Fruit fly (Drosophila melanogaster): ENCODE results near the gene oaf.

Gene oaf

dm6 chr2L:2450723-2451379, 41.9 kb upstream of the oaf start:
- TF ChIP-seq Ravus (GFP tag; IDR thresholded peaks at IDR 0.05) (no peak), dm (GFP tag; optimal IDR thresholded peaks at IDR 0.05) (no peak), CG15514 (GFP tag; optimal IDR thresholded peaks at IDR 0.05) (peak; percentile 18), Hr39 (optimal IDR thresholded peaks at IDR 0.05) (no peak), CG10979 (tag; optimal IDR thresholded peaks at IDR 0.05) (no peak), gcm (GFP tag; optimal IDR thresholded peaks at IDR 0.05) (no peak), Drgx (GFP tag; IDR thresholded peaks at IDR 0.05) (peak; percentile 41; the same call in 1 of the 2 replicates), Atf3 (GFP tag; optimal IDR thresholded peaks at IDR 0.05) (no peak), Lpt (GFP tag; optimal IDR thresholded peaks at IDR 0.05) (no peak), CTCF (GFP tag; optimal IDR thresholded peaks at IDR 0.05) (no peak), maf-S (GFP tag; optimal IDR thresholded peaks at IDR 0.05) (no peak), phol (tag; optimal IDR thresholded peaks at IDR 0.05) (no peak), HLH4C (GFP tag; IDR thresholded peaks at IDR 0.05; ENCODE audit: partially characterized antibody) (no peak), gce (GFP tag; IDR thresholded peaks at IDR 0.05) (no peak), CG9609 (GFP tag; optimal IDR thresholded peaks at IDR 0.05) (no peak), bigmax (GFP tag; optimal IDR thresholded peaks at IDR 0.05) (no peak), tgo (GFP tag; IDR thresholded peaks at IDR 0.05) (no peak; the same call in 2 of the 3 replicates), CG10543 (GFP tag; optimal IDR thresholded peaks at IDR 0.05) (peak; percentile 40), Bteb2 (GFP tag; optimal IDR thresholded peaks at IDR 0.05) (no peak), CG17568 (GFP tag; optimal IDR thresholded peaks at IDR 0.05) (no peak), Deaf1 (tag; optimal IDR thresholded peaks at IDR 0.05) (peak; percentile 98), Myb (GFP tag; optimal IDR thresholded peaks at IDR 0.05) (no peak), CG6791 (GFP tag; IDR thresholded peaks at IDR 0.05; ENCODE audit: partially characterized antibody) (peak; percentile 65; the same call in 2 of the 3 replicates), B-H1 (GFP tag; IDR thresholded peaks at IDR 0.05) (no peak), Nf-YC (tag; optimal IDR thresholded peaks at IDR 0.05) (peak; percentile 49), Doc2 (GFP tag; IDR thresholded peaks at IDR 0.05) (no peak), abd-A (tag; optimal IDR thresholded peaks at IDR 0.05) (peak; percentile 13), Sry-δ (GFP tag; optimal IDR thresholded peaks at IDR 0.05) (no peak), peb (GFP tag; IDR thresholded peaks at IDR 0.05) (no peak), CG1602 (GFP tag; optimal IDR thresholded peaks at IDR 0.05) (no peak), cg (GFP tag; optimal IDR thresholded peaks at IDR 0.05) (peak; percentile 91), CG7987 (GFP tag; optimal IDR thresholded peaks at IDR 0.05) (peak; percentile 3), Chrac-16 (GFP tag; optimal IDR thresholded peaks at IDR 0.05) (no peak), pb (GFP tag; optimal IDR thresholded peaks at IDR 0.05) (no peak), CG18011 (GFP tag; optimal IDR thresholded peaks at IDR 0.05) (no peak), pros (GFP tag; optimal IDR thresholded peaks at IDR 0.05) (peak; percentile 2), Hmx (GFP tag; optimal IDR thresholded peaks at IDR 0.05) (no peak), bsh (GFP tag; optimal IDR thresholded peaks at IDR 0.05) (no peak), MESR4 (GFP tag; optimal IDR thresholded peaks at IDR 0.05) (no peak), otp (GFP tag; IDR thresholded peaks at IDR 0.05) (no peak), pita (GFP tag; optimal IDR thresholded peaks at IDR 0.05) (no peak), CG2712 (tag; optimal IDR thresholded peaks at IDR 0.05) (no peak), onecut (GFP tag; IDR thresholded peaks at IDR 0.05) (no peak), grn (GFP tag; optimal IDR thresholded peaks at IDR 0.05) (peak; percentile 96), fd64A (GFP tag; optimal IDR thresholded peaks at IDR 0.05) (no peak), ci (GFP tag; IDR thresholded peaks at IDR 0.05) (peak; percentile 28; the same call in 1 of the 3 replicates), CG4820 (GFP tag; optimal IDR thresholded peaks at IDR 0.05) (no peak), aop (GFP tag; IDR thresholded peaks at IDR 0.05) (no peak), mld (GFP tag; IDR thresholded peaks at IDR 0.05; ENCODE audit: partially characterized antibody) (no peak), CG15011 (GFP tag; optimal IDR thresholded peaks at IDR 0.05) (no peak), sug (tag; optimal IDR thresholded peaks at IDR 0.05) (no peak)
